Fruit fly (Drosophila melanogaster) whole organism, wandering third instar larva: ENCODE results near the gene CG6000.

Source experiments
- Abd-B ChIP-seq: fragments of >200 bp; optimal IDR thresholded peaks from 2 replicates; lab custom pipeline; 2017; ENCODE audit warnings: missing biosample characterization, missing genetic modification characterization
- CG32264 ChIP-seq: fragments of 200-800 bp; sonication (Bioruptor generic); optimal IDR thresholded peaks from 2 replicates; lab custom pipeline; 2016; ENCODE audit warnings: missing biosample characterization, missing genetic modification characterization
- CG9705 ChIP-seq: fragments of 200-800 bp; sonication (Bioruptor generic); optimal IDR thresholded peaks from 2 replicates; lab custom pipeline; 2018; ENCODE audit warnings: missing biosample characterization, mild to moderate bottlenecking, missing genetic modification characterization
- CrebA ChIP-seq: fragments of 200-800 bp; sonication (Bioruptor generic); optimal IDR thresholded peaks from 2 replicates; lab custom pipeline; 2016; ENCODE audit warnings: missing biosample characterization, mild to moderate bottlenecking, missing genetic modification characterization, borderline replicate concordance
- Dfd ChIP-seq: fragments of >200 bp; optimal IDR thresholded peaks from 2 replicates; lab custom pipeline; 2017; ENCODE audit warnings: missing biosample characterization, missing genetic modification characterization
- Dif ChIP-seq: fragments of 200-275, 200-300 bp; sonication (Bioruptor generic); optimal IDR thresholded peaks from 2 replicates; lab custom pipeline; 2018; ENCODE audit warnings: missing biosample characterization, missing genetic modification characterization; ENCODE audit not compliant: partially characterized antibody
- GATAd ChIP-seq: sonication (Bioruptor generic); optimal IDR thresholded peaks from 2 replicates; lab custom pipeline; 2016; ENCODE audit warnings: missing biosample characterization, missing genetic modification characterization
- HLH106 ChIP-seq: fragments of 200-800 bp; optimal IDR thresholded peaks from 3 replicates; lab custom pipeline; 2019; ENCODE audit warnings: missing biosample characterization, mild to moderate bottlenecking, missing genetic modification characterization, moderate library complexity
- Hnf4 ChIP-seq: fragments of 200-800 bp; sonication (Bioruptor generic); optimal IDR thresholded peaks from 2 replicates; lab custom pipeline; 2016; ENCODE audit warnings: missing biosample characterization, mild to moderate bottlenecking, missing genetic modification characterization
- Hr78 ChIP-seq: fragments of >200 bp; optimal IDR thresholded peaks from 2 replicates; lab custom pipeline; 2017; ENCODE audit warnings: missing biosample characterization, missing genetic modification characterization
- Hr83 ChIP-seq: fragments of 200-300 bp; sonication (Bioruptor generic); optimal IDR thresholded peaks from 2 replicates; lab custom pipeline; 2016; ENCODE audit warnings: missing biosample characterization, mild to moderate bottlenecking, missing genetic modification characterization, moderate library complexity; ENCODE audit not compliant: poor library complexity, severe bottlenecking
- Jra ChIP-seq: sonication (Bioruptor generic); optimal IDR thresholded peaks from 2 replicates; lab custom pipeline; 2016; ENCODE audit warnings: missing biosample characterization, missing genetic modification characterization
- Mio ChIP-seq: sonication (Bioruptor generic); optimal IDR thresholded peaks from 2 replicates; lab custom pipeline; 2016; ENCODE audit warnings: missing biosample characterization, missing genetic modification characterization
- Myc ChIP-seq: fragments of >200 bp; optimal IDR thresholded peaks from 2 replicates; lab custom pipeline; 2017
- N ChIP-seq: fragments of >200 bp; optimal IDR thresholded peaks from 2 replicates; lab custom pipeline; 2018; ENCODE audit warnings: missing biosample characterization, missing external identifiers, missing genetic modification characterization
- OdsH ChIP-seq: fragments of 200-800 bp; sonication (Bioruptor generic); optimal IDR thresholded peaks from 2 replicates; lab custom pipeline; 2016; ENCODE audit warnings: missing biosample characterization, mild to moderate bottlenecking, missing genetic modification characterization
- Rel ChIP-seq, 2 experiments: fragments of 200-800 bp; sonication (Bioruptor generic) in 1 of 2; optimal IDR thresholded peaks; 2 replicates in 1 of 2; 3 replicates in 1 of 2; lab custom pipeline; 2016 to 2019; ENCODE audit warnings: mild to moderate bottlenecking in 2 of 2, missing biosample characterization in 2 of 2, missing genetic modification characterization in 2 of 2, moderate library complexity in 1 of 2
- Sp1 ChIP-seq: fragments of 200-800 bp; sonication (Bioruptor generic); optimal IDR thresholded peaks from 3 replicates; lab custom pipeline; 2019; ENCODE audit warnings: missing biosample characterization, mild to moderate bottlenecking, missing genetic modification characterization, moderate library complexity
- Vsx2 ChIP-seq: fragments of 200-300, 225-300 bp; sonication (Bioruptor generic); optimal IDR thresholded peaks from 2 replicates; lab custom pipeline; 2018; ENCODE audit warnings: missing biosample characterization, missing genetic modification characterization; ENCODE audit not compliant: partially characterized antibody
- br ChIP-seq: fragments of 200-800 bp; sonication (Bioruptor generic); optimal IDR thresholded peaks from 2 replicates; lab custom pipeline; 2016; ENCODE audit warnings: missing biosample characterization, missing genetic modification characterization
- brk ChIP-seq: fragments of 200-800 bp; sonication (Bioruptor generic); optimal IDR thresholded peaks from 2 replicates; lab custom pipeline; 2016; ENCODE audit warnings: missing biosample characterization, mild to moderate bottlenecking, missing genetic modification characterization
- dl ChIP-seq, 2 experiments: fragments of 175-275, 200-275 bp in 1 of 2; fragments of 200-275 bp in 1 of 2; sonication (Bioruptor generic); optimal IDR thresholded peaks; lab custom pipeline; 2018; ENCODE audit warnings: mild to moderate bottlenecking in 2 of 2, missing biosample characterization in 2 of 2, missing genetic modification characterization in 2 of 2, moderate library complexity in 2 of 2; ENCODE audit not compliant: partially characterized antibody in 2 of 2, insufficient read depth in 1 of 2
- dmrt93B ChIP-seq: fragments of 200-800 bp; sonication (Bioruptor generic); optimal IDR thresholded peaks from 2 replicates; lab custom pipeline; 2018; ENCODE audit warnings: missing biosample characterization, mild to moderate bottlenecking, missing genetic modification characterization
- dsf ChIP-seq: sonication (Bioruptor generic); optimal IDR thresholded peaks from 2 replicates; lab custom pipeline; 2016; ENCODE audit warnings: missing biosample characterization, missing genetic modification characterization, borderline replicate concordance
- ey ChIP-seq: fragments of 200-800 bp; sonication (Bioruptor generic); optimal IDR thresholded peaks from 2 replicates; lab custom pipeline; 2016; ENCODE audit warnings: missing biosample characterization, missing genetic modification characterization
- foxo ChIP-seq, 2 experiments: fragments of 200-800 bp; sonication (Bioruptor generic); optimal IDR thresholded peaks; 2 replicates in 1 of 2; 3 replicates in 1 of 2; lab custom pipeline; 2016 to 2017; ENCODE audit warnings: missing biosample characterization in 2 of 2, missing genetic modification characterization in 2 of 2
- fru ChIP-seq: fragments of 200-800 bp; sonication (Bioruptor generic); optimal IDR thresholded peaks from 3 replicates; lab custom pipeline; 2016; ENCODE audit warnings: missing biosample characterization, mild to moderate bottlenecking, missing genetic modification characterization
- h ChIP-seq: fragments of 200-800 bp; sonication (Bioruptor generic); optimal IDR thresholded peaks from 3 replicates; lab custom pipeline; 2016; ENCODE audit warnings: missing biosample characterization, mild to moderate bottlenecking, missing genetic modification characterization
- jim ChIP-seq: fragments of 175-275, 200-325 bp; sonication (Bioruptor generic); optimal IDR thresholded peaks from 2 replicates; lab custom pipeline; 2016; ENCODE audit warnings: missing biosample characterization, mild to moderate bottlenecking, missing genetic modification characterization
- lola ChIP-seq: fragments of >200 bp; optimal IDR thresholded peaks from 2 replicates; lab custom pipeline; 2017; ENCODE audit warnings: missing biosample characterization, missing genetic modification characterization
- pan ChIP-seq: fragments of >200 bp; optimal IDR thresholded peaks from 2 replicates; lab custom pipeline; 2017
- psq ChIP-seq: fragments of 200-800 bp; sonication (Bioruptor generic); optimal IDR thresholded peaks from 3 replicates; lab custom pipeline; 2017; ENCODE audit warnings: missing biosample characterization, mild to moderate bottlenecking, missing genetic modification characterization, moderate library complexity
- rgr ChIP-seq: fragments of 200-800 bp; sonication (Bioruptor generic); optimal IDR thresholded peaks from 3 replicates; lab custom pipeline; 2016; ENCODE audit warnings: missing biosample characterization, mild to moderate bottlenecking, missing genetic modification characterization
- sage ChIP-seq: fragments of 200-800 bp; sonication (Bioruptor generic); optimal IDR thresholded peaks from 2 replicates; lab custom pipeline; 2016; ENCODE audit warnings: missing biosample characterization, mild to moderate bottlenecking, missing genetic modification characterization
- sv ChIP-seq: fragments of 200-800 bp; sonication (Bioruptor generic); optimal IDR thresholded peaks from 3 replicates; lab custom pipeline; 2016; ENCODE audit warnings: missing biosample characterization, missing genetic modification characterization
- tai ChIP-seq: sonication (Bioruptor generic); optimal IDR thresholded peaks from 2 replicates; lab custom pipeline; 2016; ENCODE audit warnings: missing biosample characterization, missing genetic modification characterization
- usp ChIP-seq: fragments of >200 bp; optimal IDR thresholded peaks from 2 replicates; lab custom pipeline; 2017; ENCODE audit warnings: missing biosample characterization, missing genetic modification characterization
- woc ChIP-seq: sonication (Bioruptor generic); optimal IDR thresholded peaks from 2 replicates; lab custom pipeline; 2016; ENCODE audit warnings: missing biosample characterization, mild to moderate bottlenecking, missing genetic modification characterization

CG6000 gene

DNA sequence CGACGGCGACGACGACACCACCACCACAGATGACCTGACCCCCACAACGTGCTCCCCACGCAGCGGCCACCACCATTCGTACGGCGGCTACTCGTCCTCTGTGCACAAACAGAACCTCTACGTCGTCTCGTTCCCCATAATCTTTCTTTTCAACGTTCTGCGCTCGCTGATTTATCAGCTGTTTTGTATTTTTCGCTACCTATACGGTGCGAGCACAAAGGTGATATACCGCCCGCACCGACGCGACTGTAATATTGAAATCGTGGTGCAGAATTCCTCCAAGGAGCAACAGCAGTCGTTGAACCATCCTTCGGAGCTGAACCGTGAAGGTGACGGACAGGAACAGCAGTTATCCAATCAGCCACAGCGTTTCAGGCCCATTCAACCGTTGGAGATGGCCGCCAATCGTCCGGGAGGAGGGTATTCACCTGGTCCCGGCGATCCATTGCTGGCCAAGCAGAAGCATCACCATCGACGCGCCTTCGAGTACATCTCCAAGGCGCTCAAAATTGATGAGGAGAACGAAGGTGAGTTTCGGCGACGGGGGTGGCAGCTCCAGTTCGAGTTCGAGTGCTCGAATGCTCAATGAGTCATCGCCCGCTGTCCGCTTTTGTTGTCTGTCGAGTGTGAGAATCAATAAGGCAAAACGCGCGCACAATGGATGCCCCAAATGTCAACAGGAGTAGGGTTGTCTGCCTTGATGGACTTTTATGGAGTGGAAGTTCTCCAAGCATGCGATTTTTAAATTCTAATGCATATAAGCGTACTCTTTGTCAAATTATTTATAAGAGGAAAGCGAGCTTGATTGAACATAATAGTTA is 15.2 kb upstream of the CG6000 start, which contains the start of gene Miro:
Gene Miro, minus strand, starts transcription at position 112 of the 821 bp plus-strand sequence.
- peak; percentile 72 for TF ChIP-seq rgr (GFP tag; lab: Kevin White, UChicago)
- TF ChIP-seq OdsH, result peak; percentile 68
- TF ChIP-seq CG9705 (GFP tag; lab: Kevin White, UChicago), result no peak
- no peak for TF ChIP-seq dl (GFP tag; optimal IDR thresholded peaks at IDR 0.05; lab: Kevin White, UChicago; ENCODE audit: insufficient read depth in 1 of 2, partially characterized antibody in 2 of 2)
- peak; percentile 73 for TF ChIP-seq jim (GFP tag; lab: Kevin White, UChicago)
- TF ChIP-seq h (GFP tag; lab: Kevin White, UChicago), result peak; percentile 66
- TF ChIP-seq Hnf4 (GFP tag; lab: Kevin White, UChicago), result peak; percentile 70
- peak; percentile 96 for TF ChIP-seq Hr83 (GFP tag; lab: Kevin White, UChicago)
- peak; percentile 39 for TF ChIP-seq psq
- peak; percentile 36 for TF ChIP-seq Sp1 (GFP tag; lab: Kevin White, UChicago)
- TF ChIP-seq br (GFP tag; lab: Kevin White, UChicago), result peak; percentile 70
- peak in 1 of 2 experiments; percentile 46 for TF ChIP-seq foxo (GFP tag; optimal IDR thresholded peaks at IDR 0.05; lab: Kevin White, UChicago)
- peak; percentile 8 for TF ChIP-seq ey (GFP tag; lab: Kevin White, UChicago)
- peak; percentile 87 for TF ChIP-seq Jra (GFP tag; lab: Kevin White, UChicago)
- TF ChIP-seq fru (GFP tag; lab: Kevin White, UChicago), result peak; percentile 25
- TF ChIP-seq woc (GFP tag; lab: Kevin White, UChicago), result no peak

DNA sequence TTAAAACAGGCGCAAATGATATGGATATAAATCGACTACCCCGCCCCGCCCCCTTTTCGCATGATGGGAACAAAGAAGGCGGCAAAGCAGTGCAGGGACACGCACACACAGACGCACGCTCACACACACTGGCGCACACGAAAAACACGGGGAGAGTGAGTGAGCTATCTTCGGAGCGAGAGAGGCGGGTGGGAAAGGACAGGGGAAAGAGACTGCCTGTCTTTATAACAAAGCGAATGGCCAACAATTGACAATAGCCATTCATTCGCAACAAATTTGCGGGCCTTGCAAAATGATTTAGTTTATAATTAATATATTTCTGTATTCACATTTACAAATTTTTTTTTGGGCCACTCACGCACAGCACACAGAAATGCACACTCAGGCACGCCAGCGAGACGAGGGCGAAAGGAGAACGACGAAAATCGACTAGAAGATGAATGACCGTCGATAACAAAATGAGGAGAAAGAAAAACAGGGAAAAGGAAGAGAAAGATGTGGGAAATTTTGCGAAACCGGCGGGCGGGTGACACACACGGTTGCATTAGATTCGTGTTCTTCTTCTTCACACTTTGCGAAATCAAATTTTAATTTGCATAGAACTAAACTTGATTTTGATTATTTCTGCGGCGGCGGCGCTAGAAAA is 7.5 kb upstream of the CG6000 start:
- TF ChIP-seq foxo (GFP tag; optimal IDR thresholded peaks at IDR 0.05; lab: Kevin White, UChicago), result no peak
- no peak for TF ChIP-seq OdsH
- no peak for TF ChIP-seq Hr78 (GFP tag; lab: Kevin White, UChicago)
- TF ChIP-seq pan (lab: Kevin White, UChicago), result no peak
- TF ChIP-seq GATAd (GFP tag; lab: Kevin White, UChicago), result no peak
- TF ChIP-seq CG9705 (GFP tag; lab: Kevin White, UChicago), result no peak
- TF ChIP-seq HLH106, result no peak
- peak; percentile 50 for TF ChIP-seq h (GFP tag; lab: Kevin White, UChicago)
- TF ChIP-seq Dif (GFP tag; lab: Kevin White, UChicago), result peak; percentile 77
- no peak for TF ChIP-seq dmrt93B (GFP tag; lab: Kevin White, UChicago)
- TF ChIP-seq Myc (lab: Kevin White, UChicago), result no peak
- TF ChIP-seq lola (GFP tag; lab: Kevin White, UChicago), result no peak
- peak; percentile 0 for TF ChIP-seq br (GFP tag; lab: Kevin White, UChicago)
- no peak for TF ChIP-seq ey (GFP tag; lab: Kevin White, UChicago)
- peak; percentile 64 for TF ChIP-seq Hr83 (GFP tag; lab: Kevin White, UChicago)
- TF ChIP-seq tai, result no peak
- peak; percentile 73 for TF ChIP-seq N (GFP tag; lab: Kevin White, UChicago)
- no peak for TF ChIP-seq woc (GFP tag; lab: Kevin White, UChicago)
- TF ChIP-seq Abd-B (GFP tag; lab: Kevin White, UChicago), result no peak
- peak; percentile 97 for TF ChIP-seq psq
- peak; percentile 17 for TF ChIP-seq fru (GFP tag; lab: Kevin White, UChicago)
- peak; percentile 41 for TF ChIP-seq Rel (GFP tag; optimal IDR thresholded peaks at IDR 0.05; lab: Kevin White, UChicago)
- peak; percentile 26 for TF ChIP-seq Rel (tag; optimal IDR thresholded peaks at IDR 0.05; lab: Kevin White, UChicago)
- TF ChIP-seq Vsx2 (GFP tag; lab: Kevin White, UChicago), result no peak
- TF ChIP-seq rgr (GFP tag; lab: Kevin White, UChicago), result no peak
- TF ChIP-seq Mio (GFP tag; lab: Kevin White, UChicago), result no peak
- TF ChIP-seq CG32264 (GFP tag; lab: Kevin White, UChicago), result peak; percentile 24
- peak; percentile 10 for TF ChIP-seq Hnf4 (GFP tag; lab: Kevin White, UChicago)
- no peak for TF ChIP-seq brk (GFP tag; lab: Kevin White, UChicago)
- no peak for TF ChIP-seq usp (GFP tag; lab: Kevin White, UChicago)
- no peak for TF ChIP-seq dl (GFP tag; optimal IDR thresholded peaks at IDR 0.05; lab: Kevin White, UChicago; ENCODE audit: insufficient read depth in 1 of 2, partially characterized antibody in 2 of 2)
- TF ChIP-seq dsf (GFP tag; lab: Kevin White, UChicago), result no peak
- TF ChIP-seq Jra (GFP tag; lab: Kevin White, UChicago), result no peak
- TF ChIP-seq sv, result no peak
- TF ChIP-seq Dfd (GFP tag; lab: Kevin White, UChicago), result no peak
- TF ChIP-seq Sp1 (GFP tag; lab: Kevin White, UChicago), result no peak
- peak; percentile 6 for TF ChIP-seq sage (GFP tag; lab: Kevin White, UChicago)
- TF ChIP-seq CrebA (GFP tag; lab: Kevin White, UChicago), result no peak
- TF ChIP-seq jim (GFP tag; lab: Kevin White, UChicago), result no peak
